Worm (Caenorhabditis elegans) whole organism, mixed stage, embryonic: ENCODE measurements around the gene ttr-48.

Source experiments
- lsy-2 ChIP-seq: fragments of 150-350 bp; optimal IDR thresholded peaks from 2 replicates; lab custom pipeline; 2014; ENCODE audit warnings: missing biosample characterization, missing genetic modification characterization
- mab-5 ChIP-seq: fragments of 150-350 bp; optimal IDR thresholded peaks from 2 replicates; lab custom pipeline; 2014; ENCODE audit warnings: missing biosample characterization, missing genetic modification characterization
- nhr-76 ChIP-seq: sonication (generic microtip); optimal IDR thresholded peaks from 2 replicates; lab custom pipeline; 2017; ENCODE audit warnings: missing biosample characterization, missing genetic modification characterization

ce11 chrX:3814827-3815226, 27.4 kb downstream of the ttr-48 start:
- no peak for TF ChIP-seq nhr-76
- no peak for TF ChIP-seq lsy-2 (tag; lab: Kevin White, UChicago)
- TF ChIP-seq mab-5 (tag; lab: Kevin White, UChicago): no peak
